Worm (Caenorhabditis elegans) whole organism, L2 larva: Measurements from ENCODE around the gene lmd-4.
"Not testable (repeated sequence)": the region's sequence is repeated elsewhere in the genome, so short reads cannot be mapped to it uniquely, and the experiment has no call there.

Source experiments
- alr-1 ChIP-seq: fragments of 150-350 bp; optimal IDR thresholded peaks from 2 replicates; lab custom pipeline; 2014; ENCODE audit warnings: missing biosample characterization, missing genetic modification characterization
- aly-2 ChIP-seq: fragments of 150-350 bp; optimal IDR thresholded peaks from 2 replicates; lab custom pipeline; 2014; ENCODE audit warnings: missing biosample characterization, missing genetic modification characterization
- blmp-1 ChIP-seq: sonication (generic microtip); optimal IDR thresholded peaks from 2 replicates; lab custom pipeline; 2017; ENCODE audit warnings: missing genetic modification characterization, mild to moderate bottlenecking, missing compliant biosample characterization, antibody characterized with exemption, moderate library complexity; ENCODE audit not compliant: insufficient read depth
- ceh-82 ChIP-seq: fragments of 150-350 bp; optimal IDR thresholded peaks from 2 replicates; lab custom pipeline; 2014; ENCODE audit warnings: missing biosample characterization, missing genetic modification characterization
- egl-27 ChIP-seq: sonication (generic microtip); optimal IDR thresholded peaks from 3 replicates; lab custom pipeline; 2017; ENCODE audit warnings: missing biosample characterization, missing genetic modification reagents, missing genetic modification characterization
- fos-1 ChIP-seq: fragments of 150-350 bp; optimal IDR thresholded peaks from 2 replicates; lab custom pipeline; 2014; ENCODE audit warnings: missing biosample characterization, missing genetic modification characterization
- lin-11 ChIP-seq: fragments of 150-350 bp; sonication (generic microtip); optimal IDR thresholded peaks from 2 replicates; lab custom pipeline; 2014; ENCODE audit warnings: missing biosample characterization, missing genetic modification characterization, inconsistent platforms, mixed read lengths
- lin-39 ChIP-seq: fragments of 150-350 bp; optimal IDR thresholded peaks from 2 replicates; lab custom pipeline; 2014; ENCODE audit warnings: missing biosample characterization, missing genetic modification reagents, missing genetic modification characterization
- mbf-1 ChIP-seq: sonication (generic microtip); optimal IDR thresholded peaks from 2 replicates; lab custom pipeline; 2017; ENCODE audit warnings: missing biosample characterization, missing genetic modification characterization
- mdl-1 ChIP-seq, 2 experiments: fragments of 150-350 bp in 1 of 2; sonication (generic microtip) in 1 of 2; optimal IDR thresholded peaks; 2 replicates each; lab custom pipeline; 2017; ENCODE audit warnings: missing biosample characterization in 2 of 2, missing genetic modification characterization in 2 of 2
- nhr-10 ChIP-seq: sonication (generic microtip); optimal IDR thresholded peaks from 2 replicates; lab custom pipeline; 2017; ENCODE audit warnings: missing biosample characterization, missing genetic modification characterization
- nhr-11 ChIP-seq: fragments of 150-350 bp; optimal IDR thresholded peaks from 2 replicates; lab custom pipeline; 2014; ENCODE audit warnings: missing biosample characterization, missing genetic modification characterization
- nhr-12 ChIP-seq: fragments of 150-350 bp; optimal IDR thresholded peaks from 2 replicates; lab custom pipeline; 2014; ENCODE audit warnings: missing biosample characterization, missing genetic modification characterization
- nhr-129 ChIP-seq: fragments of 150-350 bp; optimal IDR thresholded peaks from 2 replicates; lab custom pipeline; 2014; ENCODE audit warnings: missing biosample characterization, missing genetic modification characterization
- nhr-21 ChIP-seq: fragments of 150-350 bp; optimal IDR thresholded peaks from 2 replicates; lab custom pipeline; 2014; ENCODE audit warnings: missing biosample characterization, missing genetic modification characterization
- nhr-237 ChIP-seq: fragments of 150-350 bp; optimal IDR thresholded peaks from 2 replicates; lab custom pipeline; 2014; ENCODE audit warnings: missing biosample characterization, missing genetic modification characterization
- nhr-25 ChIP-seq: fragments of 150-350 bp; sonication (generic microtip); optimal IDR thresholded peaks from 3 replicates; lab custom pipeline; 2014; ENCODE audit warnings: missing biosample characterization, missing genetic modification characterization
- peb-1 ChIP-seq: fragments of 150-350 bp; optimal IDR thresholded peaks from 2 replicates; lab custom pipeline; 2014; ENCODE audit warnings: missing biosample characterization, missing genetic modification characterization
- sem-4 ChIP-seq: fragments of 150-350 bp; optimal IDR thresholded peaks from 2 replicates; lab custom pipeline; 2014; ENCODE audit warnings: missing biosample characterization, missing genetic modification reagents, missing genetic modification characterization
- sma-3 ChIP-seq: sonication (generic microtip); optimal IDR thresholded peaks from 2 replicates; lab custom pipeline; 2016; ENCODE audit warnings: missing genetic modification reagents, missing genetic modification characterization, missing compliant biosample characterization
- sma-9 ChIP-seq, 2 experiments: fragments of 150-350 bp in 1 of 2; sonication (generic microtip) in 1 of 2; optimal IDR thresholded peaks; 2 replicates each; lab custom pipeline; 2014 to 2016; ENCODE audit warnings: missing genetic modification characterization in 2 of 2, mild to moderate bottlenecking in 1 of 2, missing biosample characterization in 1 of 2, missing compliant biosample characterization in 1 of 2, missing genetic modification reagents in 1 of 2, moderate library complexity in 1 of 2
- snpc-4 ChIP-seq: fragments of 150-350 bp; optimal IDR thresholded peaks from 2 replicates; lab custom pipeline; 2014; ENCODE audit warnings: missing biosample characterization, missing genetic modification characterization
- unc-39 ChIP-seq: fragments of 150-350 bp; optimal IDR thresholded peaks from 2 replicates; lab custom pipeline; 2014; ENCODE audit warnings: missing biosample characterization, missing genetic modification characterization
- unc-55 ChIP-seq: fragments of 150-350 bp; sonication (generic microtip); optimal IDR thresholded peaks from 3 replicates; lab custom pipeline; 2014; ENCODE audit warnings: missing biosample characterization, missing genetic modification reagents, missing genetic modification characterization
- unc-62 ChIP-seq: fragments of 150-350 bp; optimal IDR thresholded peaks from 2 replicates; lab custom pipeline; 2014; ENCODE audit warnings: missing biosample characterization, missing genetic modification reagents, missing genetic modification characterization
- zag-1 ChIP-seq: fragments of 150-350 bp; optimal IDR thresholded peaks from 2 replicates; lab custom pipeline; 2014; ENCODE audit warnings: missing biosample characterization, missing genetic modification characterization
- ztf-1 ChIP-seq: fragments of 200-800 bp; sonication (Bioruptor generic); conservative IDR thresholded peaks from 2 replicates; pipeline ENCODE4 v1.3.6; 2022; ENCODE audit warnings: missing genetic modification characterization, missing compliant biosample characterization
- ztf-4 ChIP-seq: fragments of 150-350 bp; optimal IDR thresholded peaks from 2 replicates; lab custom pipeline; 2014; ENCODE audit warnings: missing biosample characterization, missing genetic modification characterization

Gene lmd-4

DNA sequence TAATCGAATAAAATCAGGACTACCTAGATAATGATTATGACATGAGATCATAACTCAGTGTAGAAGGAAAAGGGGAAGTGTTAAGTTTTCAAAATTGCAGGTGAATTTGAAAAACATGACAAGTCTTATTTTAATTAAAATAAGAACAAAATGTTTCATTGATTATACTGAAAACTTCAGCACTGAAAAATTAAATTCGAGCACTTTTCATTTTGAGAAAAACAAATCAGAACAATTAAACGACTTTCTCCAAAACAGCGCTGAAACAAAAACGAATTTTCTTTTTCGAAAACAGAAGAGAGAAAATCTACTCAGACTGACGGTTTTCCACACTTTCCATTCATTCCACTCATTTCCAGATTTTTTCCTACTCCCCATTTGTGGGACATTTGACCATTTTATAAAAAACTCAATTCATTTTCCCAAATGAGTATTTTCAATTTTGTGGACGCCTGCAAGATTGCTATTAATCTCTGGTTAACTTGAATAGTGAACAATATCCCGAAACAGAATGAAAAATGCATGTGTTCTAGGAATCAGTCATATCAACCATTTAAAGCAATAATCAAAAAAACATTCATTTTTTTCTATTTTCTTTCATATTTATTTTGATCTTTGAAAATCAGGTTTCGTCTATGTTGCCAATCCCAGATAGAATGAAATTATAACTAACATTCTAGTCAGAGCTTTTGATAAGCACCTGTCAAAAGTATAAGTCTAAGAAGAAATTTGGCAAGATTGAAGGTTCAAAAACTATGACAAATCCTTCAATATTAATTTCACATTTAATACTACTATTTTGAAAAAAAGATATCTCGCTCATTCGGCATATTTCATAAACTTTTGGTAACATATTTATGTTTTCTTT, 31.6 kb upstream of the lmd-4 start, which contains the start of the genes srh-231 and srh-275:
Gene srh-231, minus strand, starts transcription at position 51 of the 868 bp plus-strand sequence.
Gene srh-275, plus strand, starts transcription at position 818 of the 868 bp plus-strand sequence.
- TF ChIP-seq peb-1 (tag; lab: Kevin White, UChicago) (no peak), nhr-21 (tag; lab: Kevin White, UChicago) (no peak), ztf-4 (tag; lab: Kevin White, UChicago) (no peak), nhr-10 (tag; lab: Kevin White, UChicago) (no peak), snpc-4 (no peak), alr-1 (tag; lab: Kevin White, UChicago) (no peak), ceh-82 (tag; lab: Kevin White, UChicago) (no peak), nhr-11 (no peak), sem-4 (tag; lab: Kevin White, UChicago) (no peak), unc-62 (GFP tag; lab: Kevin White, UChicago) (no peak), nhr-12 (no peak), unc-39 (tag; lab: Kevin White, UChicago) (no peak), blmp-1 (tag; lab: Kevin White, UChicago) (no peak), fos-1 (tag; lab: Kevin White, UChicago) (no peak), egl-27 (tag; lab: Kevin White, UChicago) (no peak)

DNA sequence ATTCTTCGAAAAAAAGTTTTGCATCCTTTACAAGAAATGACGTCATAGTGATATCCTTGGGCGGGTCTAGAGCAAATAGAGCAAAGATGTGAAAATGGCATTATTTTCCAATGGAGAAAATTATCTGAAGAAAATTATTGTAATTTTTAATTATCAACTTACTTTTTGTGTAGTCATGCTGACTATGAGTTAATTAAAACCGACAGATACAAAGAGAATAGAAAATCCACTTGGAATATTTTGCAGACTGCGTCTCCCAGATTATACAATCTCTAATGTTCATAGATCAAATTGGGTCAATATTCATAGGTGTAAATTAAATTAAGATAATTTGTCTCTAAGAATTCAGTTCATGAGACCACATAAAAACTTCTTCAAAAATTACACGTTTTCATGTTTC, 28.7 kb upstream of the lmd-4 start, which contains the start of gene nhr-149:
Gene nhr-149, minus strand, starts transcription at position 101 of the 400 bp plus-strand sequence.
- no peak for TF ChIP-seq lin-11 (tag; lab: Kevin White, UChicago)
- no peak for TF ChIP-seq snpc-4
- TF ChIP-seq zag-1 (tag; lab: Kevin White, UChicago) = no peak
- TF ChIP-seq mdl-1 (tag; optimal IDR thresholded peaks at IDR 0.05; lab: Kevin White, UChicago) = no peak
- TF ChIP-seq unc-55 (GFP tag; lab: Kevin White, UChicago) = no peak
- no peak for TF ChIP-seq egl-27 (tag; lab: Kevin White, UChicago)
- TF ChIP-seq mbf-1 = no peak
- no peak for TF ChIP-seq nhr-237 (tag; lab: Kevin White, UChicago)
- no peak for TF ChIP-seq nhr-129

DNA sequence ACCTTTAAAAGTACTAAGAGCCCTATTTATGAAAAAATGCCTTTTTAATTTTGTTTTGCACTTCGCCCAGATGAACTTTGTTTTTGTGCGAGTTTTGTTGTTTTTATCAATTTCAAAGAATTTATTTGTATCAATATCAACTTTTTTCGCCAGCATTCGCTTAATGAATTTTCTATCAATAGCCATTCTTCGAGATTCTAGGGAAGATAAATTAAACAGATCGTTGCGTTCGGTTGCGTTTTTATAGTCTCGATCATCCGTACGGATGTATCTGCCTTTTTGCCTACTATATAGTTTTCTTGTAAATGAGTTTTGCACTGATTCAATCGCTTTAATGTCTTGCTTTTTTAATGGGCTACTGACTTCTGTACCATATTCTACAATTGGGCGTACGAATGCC, 24.7 kb upstream of the lmd-4 start, which contains the start of gene nhr-147:
Gene nhr-147, plus strand, starts transcription at position 301 of the 400 bp plus-strand sequence.
- not testable (repeated sequence) for TF ChIP-seq sma-3 (GFP tag; lab: Kevin White, UChicago); aly-2; mbf-1

DNA sequence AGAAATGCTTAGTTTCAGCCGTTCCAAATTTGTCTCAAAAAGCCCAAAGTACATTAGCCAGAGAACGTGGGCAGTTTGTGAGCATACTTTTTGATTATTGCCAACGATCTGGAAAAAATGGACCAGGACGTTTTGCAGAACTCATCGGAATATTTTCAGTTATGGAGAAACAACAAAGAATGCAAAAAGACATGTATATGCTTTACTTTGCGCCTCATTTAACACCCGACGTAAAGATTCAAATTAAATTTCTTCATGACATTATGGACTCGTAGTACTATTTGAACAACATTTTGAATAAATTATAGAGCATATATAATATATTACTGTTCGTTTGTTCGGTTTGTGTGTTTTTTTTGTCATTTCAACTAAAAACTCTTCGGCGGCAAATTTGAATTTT, 22.7 kb upstream of the lmd-4 start, which contains the start of gene srh-244:
Gene srh-244, plus strand, starts transcription at position 301 of the 400 bp plus-strand sequence.
- TF ChIP-seq ztf-4 (tag; lab: Kevin White, UChicago) (no peak), nhr-25 (tag; lab: Kevin White, UChicago) (no peak), lin-11 (tag; lab: Kevin White, UChicago) (no peak), lin-39 (tag; lab: Kevin White, UChicago) (no peak), nhr-21 (tag; lab: Kevin White, UChicago) (no peak), zag-1 (tag; lab: Kevin White, UChicago) (no peak), egl-27 (tag; lab: Kevin White, UChicago) (no peak), nhr-237 (tag; lab: Kevin White, UChicago) (no peak), peb-1 (tag; lab: Kevin White, UChicago) (no peak), ztf-1 (GFP tag; lab: Robert Waterston, UW) (no peak), unc-62 (GFP tag; lab: Kevin White, UChicago) (no peak), mbf-1 (no peak), sma-9 (GFP tag; optimal IDR thresholded peaks at IDR 0.05; lab: Kevin White, UChicago) (no peak), sma-9 (tag; optimal IDR thresholded peaks at IDR 0.05; lab: Kevin White, UChicago) (no peak)

DNA sequence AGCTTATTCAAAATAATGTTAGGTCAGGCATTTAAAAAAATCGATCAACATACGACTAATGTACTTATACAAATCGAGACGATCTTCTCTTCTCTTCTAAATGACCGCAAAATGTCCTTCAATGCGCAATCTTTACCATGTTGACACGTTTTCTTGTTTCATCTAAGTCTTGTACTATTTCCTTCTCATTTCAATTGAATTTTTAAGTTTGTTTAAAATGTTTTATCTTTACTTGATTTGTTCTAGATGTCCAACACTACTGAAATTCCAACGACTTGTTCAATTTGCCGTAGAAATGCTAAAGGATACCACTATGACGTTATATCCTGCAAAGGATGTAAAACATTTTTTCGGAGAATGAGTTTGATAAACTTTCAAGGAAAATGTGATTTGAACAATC, 21.1 kb upstream of the lmd-4 start, which contains the start of the genes nhr-263 and nhr-148:
Gene nhr-263, minus strand, starts transcription at position 101 of the 400 bp plus-strand sequence.
Gene nhr-148, plus strand, starts transcription at position 215 of the 400 bp plus-strand sequence.
- TF ChIP-seq sma-9 (GFP tag; optimal IDR thresholded peaks at IDR 0.05; lab: Kevin White, UChicago) (peak; percentile 37), sma-9 (tag; optimal IDR thresholded peaks at IDR 0.05; lab: Kevin White, UChicago) (no peak), nhr-10 (tag; lab: Kevin White, UChicago) (no peak)
